Fruit fly (Drosophila melanogaster): ENCODE measurements around the gene PQBP1.

Gene PQBP1

dm6 chr3R:25049742-25050517 is 15.7 kb upstream of the PQBP1 start (continued):
- TF ChIP-seq CG10267 (tag; optimal IDR thresholded peaks at IDR 0.05) (peak; percentile 81), CG16863 (GFP tag; optimal IDR thresholded peaks at IDR 0.05) (no peak), sisA (GFP tag; IDR thresholded peaks at IDR 0.05) (no peak), zen2 (GFP tag; IDR thresholded peaks at IDR 0.05; ENCODE audit: partially characterized antibody) (no peak), so (GFP tag; IDR thresholded peaks at IDR 0.05) (no peak), Nf-YA (GFP tag; IDR thresholded peaks at IDR 0.05) (no peak), D19A (tag; optimal IDR thresholded peaks at IDR 0.05) (no peak), CG16779 (GFP tag; IDR thresholded peaks at IDR 0.05) (no peak), gcm2 (GFP tag; optimal IDR thresholded peaks at IDR 0.05) (peak; percentile 27), hb (GFP tag; IDR thresholded peaks at IDR 0.05; ENCODE audit: partially characterized antibody) (no peak), gt (GFP tag; IDR thresholded peaks at IDR 0.05) (no peak), h (optimal IDR thresholded peaks at IDR 0.05) (no peak), CG7556 (GFP tag; optimal IDR thresholded peaks at IDR 0.05) (no peak), ato (GFP tag; IDR thresholded peaks at IDR 0.05; ENCODE audit: partially characterized antibody) (no peak), CG3065 (GFP tag; optimal IDR thresholded peaks at IDR 0.05) (no peak), caup (GFP tag; optimal IDR thresholded peaks at IDR 0.05; ENCODE audit: severe bottlenecking) (peak; percentile 39), CG11695 (GFP tag; IDR thresholded peaks at IDR 0.05) (no peak), CG11398 (GFP tag; optimal IDR thresholded peaks at IDR 0.05) (no peak), crc (GFP tag; optimal IDR thresholded peaks at IDR 0.05) (peak; percentile 10), PHDP (tag; optimal IDR thresholded peaks at IDR 0.05) (peak; percentile 42), CG4854 (GFP tag; optimal IDR thresholded peaks at IDR 0.05) (no peak), CG10366 (GFP tag; IDR thresholded peaks at IDR 0.05) (no peak), shn (GFP tag; optimal IDR thresholded peaks at IDR 0.05) (no peak), CTCF (GFP tag; optimal IDR thresholded peaks at IDR 0.05) (no peak), CG3726 (GFP tag; IDR thresholded peaks at IDR 0.05) (no peak), CG1233 (GFP tag; optimal IDR thresholded peaks at IDR 0.05) (no peak), unpg (GFP tag; optimal IDR thresholded peaks at IDR 0.05) (no peak), org-1 (GFP tag; optimal IDR thresholded peaks at IDR 0.05) (no peak), CG10431 (GFP tag; optimal IDR thresholded peaks at IDR 0.05) (no peak), trh (GFP tag; optimal IDR thresholded peaks at IDR 0.05) (no peak), Adf1 (GFP tag; IDR thresholded peaks at IDR 0.05) (no peak), Mrtf (GFP tag; IDR thresholded peaks at IDR 0.05) (no peak), CG13287 (GFP tag; IDR thresholded peaks at IDR 0.05; ENCODE audit: partially characterized antibody) (no peak), CG30431 (GFP tag; optimal IDR thresholded peaks at IDR 0.05) (no peak), ttk (GFP tag; IDR thresholded peaks at IDR 0.05) (no peak), CG7372 (GFP tag; IDR thresholded peaks at IDR 0.05) (no peak), CG5180 (GFP tag; optimal IDR thresholded peaks at IDR 0.05) (peak; percentile 86), CG17361 (GFP tag; IDR thresholded peaks at IDR 0.05) (no peak), dimm (GFP tag; IDR thresholded peaks at IDR 0.05) (no peak), CG15269 (tag; optimal IDR thresholded peaks at IDR 0.05) (no peak), CG14965 (GFP tag; optimal IDR thresholded peaks at IDR 0.05; ENCODE audit: borderline replicate concordance) (no peak), Blimp-1 (GFP tag; optimal IDR thresholded peaks at IDR 0.05) (peak; percentile 55), CG6813 (GFP tag; optimal IDR thresholded peaks at IDR 0.05) (no peak), CG3163 (GFP tag; optimal IDR thresholded peaks at IDR 0.05) (peak; percentile 25), lilli (GFP tag; optimal IDR thresholded peaks at IDR 0.05) (no peak), gsb-n (tag; optimal IDR thresholded peaks at IDR 0.05) (no peak), H2.0 (GFP tag; IDR thresholded peaks at IDR 0.05) (no peak), seq (GFP tag; IDR thresholded peaks at IDR 0.05) (no peak), CG34224 (GFP tag; IDR thresholded peaks at IDR 0.05; ENCODE audit: partially characterized antibody) (no peak), lab (GFP tag; optimal IDR thresholded peaks at IDR 0.05) (peak; percentile 72), NFAT (GFP tag; IDR thresholded peaks at IDR 0.05) (no peak)

Measured in whole organism, embryonic.